Worm (Caenorhabditis elegans): ENCODE measurements around the gene C15H9.11.

The C15H9.11 gene

ce11 chrX:6057580-6058305, 45.5 kb downstream of the C15H9.11 start, which contains the start of gene gln-1:
Gene gln-1, plus strand, starts transcription at chrX:6058255.
- TF ChIP-seq npax-4 (tag; optimal IDR thresholded peaks at IDR 0.05) (no peak), rnt-1 (tag; optimal IDR thresholded peaks at IDR 0.05) (peak; percentile 64), ref-2 (tag; optimal IDR thresholded peaks at IDR 0.05) (peak; percentile 5), syd-9 (tag; optimal IDR thresholded peaks at IDR 0.05) (no peak)
